Comparison of ENCODE assay signal across 1 fruit fly cellular context in the genomic region with DNA sequence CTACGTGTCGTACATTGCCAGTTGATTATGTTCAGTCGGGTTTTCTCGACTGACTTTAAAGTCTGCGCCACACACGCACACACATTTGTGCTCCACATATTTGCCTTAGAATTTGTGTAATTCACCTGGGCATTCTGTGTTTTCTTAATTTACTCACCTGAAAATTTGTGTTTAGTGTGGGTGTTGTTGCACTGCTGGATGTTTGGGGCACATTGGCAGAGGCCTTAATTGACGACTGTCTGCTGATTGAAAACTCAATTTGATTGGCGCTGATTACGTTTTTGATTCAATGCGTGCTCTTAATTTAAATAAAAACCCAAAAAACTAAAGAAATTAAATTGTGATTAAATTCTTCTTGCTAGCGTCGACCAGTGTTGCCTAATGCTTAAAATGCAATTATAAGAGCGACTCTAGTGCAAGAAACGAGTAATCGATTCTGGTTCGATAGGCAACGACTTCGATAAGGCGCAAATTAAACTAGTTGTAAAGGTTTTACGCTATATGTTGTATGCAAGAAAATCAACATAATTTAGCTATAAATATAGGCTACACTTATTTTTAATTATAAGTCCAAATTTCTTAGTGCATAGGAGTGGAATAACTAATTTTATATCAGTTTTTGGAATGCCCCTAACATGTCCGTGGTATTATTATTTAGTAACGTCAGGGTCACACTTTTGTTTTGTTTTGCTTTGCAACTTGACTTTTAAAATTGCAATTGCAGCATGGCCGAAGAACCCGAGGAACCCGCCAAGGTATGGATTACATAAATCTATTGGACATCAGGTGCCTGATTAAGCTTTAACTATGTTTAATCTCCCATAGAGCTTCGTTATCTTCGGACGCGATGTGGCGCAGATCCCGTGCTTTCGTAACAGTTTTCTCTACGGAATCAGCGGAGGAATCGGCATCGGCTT.
TF ChIP-seq lines count a peak whose summit lies in the region.

A gene (minus strand): TSS at position 51 of the 917 bp plus-strand sequence.
A gene (minus strand): TSS at position 403 of the 917 bp plus-strand sequence.

TF ChIP-seq in whole organism, embryonic, 481 proteins besides CTCF, POLR2A, EP300 and RAD21 (continued from another document and continues in another):
- no peak for TF ChIP-seq CG10979 (tag; optimal IDR thresholded peaks at IDR 0.05; lab: Kevin White, UChicago)
- no peak for TF ChIP-seq Deaf1 (tag; optimal IDR thresholded peaks at IDR 0.05; lab: Kevin White, UChicago)
- no peak for TF ChIP-seq Fer3 (tag; optimal IDR thresholded peaks at IDR 0.05; lab: Kevin White, UChicago)
- no peak for TF ChIP-seq abd-A (tag; optimal IDR thresholded peaks at IDR 0.05; lab: Kevin White, UChicago)
- no peak for TF ChIP-seq gem (tag; optimal IDR thresholded peaks at IDR 0.05; lab: Kevin White, UChicago)
- TF ChIP-seq CG12659 (GFP tag; optimal IDR thresholded peaks at IDR 0.05; lab: Kevin White, UChicago) = peak; percentile 70
- TF ChIP-seq CG10431 (GFP tag; optimal IDR thresholded peaks at IDR 0.05; lab: Kevin White, UChicago) = no peak
- no peak for TF ChIP-seq CG18262 (tag; optimal IDR thresholded peaks at IDR 0.05; lab: Kevin White, UChicago)
- TF ChIP-seq vnd (GFP tag; IDR thresholded peaks at IDR 0.05; lab: Robert Waterston, UW; ENCODE audit: partially characterized antibody) = peak; percentile 33; the same call in 1 of the 3 replicates
- no peak for TF ChIP-seq da (GFP tag; optimal IDR thresholded peaks at IDR 0.05; lab: Kevin White, UChicago)
- TF ChIP-seq otp (GFP tag; IDR thresholded peaks at IDR 0.05; lab: Robert Waterston, UW) = no peak
- no peak for TF ChIP-seq CG17912 (GFP tag; optimal IDR thresholded peaks at IDR 0.05; lab: Kevin White, UChicago)
- no peak for TF ChIP-seq CG2129 (GFP tag; IDR thresholded peaks at IDR 0.05; lab: Robert Waterston, UW; ENCODE audit: partially characterized antibody)
- TF ChIP-seq CG33213 (GFP tag; optimal IDR thresholded peaks at IDR 0.05; lab: Kevin White, UChicago) = peak; percentile 24
- peak; percentile 69 for TF ChIP-seq row (GFP tag; IDR thresholded peaks at IDR 0.05; lab: Robert Waterston, UW)
- TF ChIP-seq sens-2 (GFP tag; IDR thresholded peaks at IDR 0.05; lab: Robert Waterston, UW) = no peak
- TF ChIP-seq CG2202 (tag; optimal IDR thresholded peaks at IDR 0.05; lab: Kevin White, UChicago) = no peak
- no peak for TF ChIP-seq crol (GFP tag; IDR thresholded peaks at IDR 0.05; lab: Robert Waterston, UW)
- TF ChIP-seq mirr (GFP tag; optimal IDR thresholded peaks at IDR 0.05; lab: Kevin White, UChicago) = no peak
- no peak for TF ChIP-seq ssp (GFP tag; IDR thresholded peaks at IDR 0.05; lab: Robert Waterston, UW)
- no peak for TF ChIP-seq CG14667 (GFP tag; IDR thresholded peaks at IDR 0.05; lab: Robert Waterston, UW)
- peak; percentile 19 for TF ChIP-seq dmrt11E (tag; optimal IDR thresholded peaks at IDR 0.05; lab: Kevin White, UChicago)
- no peak for TF ChIP-seq ftz-f1 (GFP tag; optimal IDR thresholded peaks at IDR 0.05; lab: Kevin White, UChicago)
- TF ChIP-seq bab2 (GFP tag; optimal IDR thresholded peaks at IDR 0.05; lab: Kevin White, UChicago) = peak; percentile 2
- TF ChIP-seq CG7786 (GFP tag; optimal IDR thresholded peaks at IDR 0.05; lab: Kevin White, UChicago) = peak; percentile 6
- no peak for TF ChIP-seq fu2 (GFP tag; optimal IDR thresholded peaks at IDR 0.05; lab: Kevin White, UChicago)
- no peak for TF ChIP-seq CG14050 (GFP tag; IDR thresholded peaks at IDR 0.05; lab: Robert Waterston, UW)
- no peak for TF ChIP-seq Rx (GFP tag; IDR thresholded peaks at IDR 0.05; lab: Robert Waterston, UW)
- no peak for TF ChIP-seq lmd (GFP tag; IDR thresholded peaks at IDR 0.05; lab: Robert Waterston, UW)
- TF ChIP-seq CG12942 (GFP tag; optimal IDR thresholded peaks at IDR 0.05; lab: Kevin White, UChicago) = peak; percentile 17
- no peak for TF ChIP-seq exex (tag; optimal IDR thresholded peaks at IDR 0.05; lab: Kevin White, UChicago)
- TF ChIP-seq aop (GFP tag; IDR thresholded peaks at IDR 0.05; lab: Robert Waterston, UW) = no peak
- TF ChIP-seq CG4854 (GFP tag; optimal IDR thresholded peaks at IDR 0.05; lab: Kevin White, UChicago) = peak; percentile 15
- no peak for TF ChIP-seq CG9727 (GFP tag; optimal IDR thresholded peaks at IDR 0.05; lab: Kevin White, UChicago)
- TF ChIP-seq ab (GFP tag; optimal IDR thresholded peaks at IDR 0.05; lab: Kevin White, UChicago) = no peak
- TF ChIP-seq CG8765 (GFP tag; IDR thresholded peaks at IDR 0.05; lab: Robert Waterston, UW) = no peak
- TF ChIP-seq scrt (GFP tag; optimal IDR thresholded peaks at IDR 0.05; lab: Kevin White, UChicago) = no peak
- no peak for TF ChIP-seq luna (GFP tag; optimal IDR thresholded peaks at IDR 0.05; lab: Kevin White, UChicago)
- no peak for TF ChIP-seq Nf-YB (GFP tag; optimal IDR thresholded peaks at IDR 0.05; lab: Kevin White, UChicago)
- TF ChIP-seq sqz (GFP tag; optimal IDR thresholded peaks at IDR 0.05; lab: Kevin White, UChicago) = no peak
- peak in 1 of 2 experiments; percentile 11 for TF ChIP-seq Hr51 (GFP tag; optimal IDR thresholded peaks at IDR 0.05; lab: Kevin White, UChicago)
- no peak for TF ChIP-seq Nf-YA (GFP tag; IDR thresholded peaks at IDR 0.05; lab: Robert Waterston, UW)
- TF ChIP-seq ase (GFP tag; IDR thresholded peaks at IDR 0.05; lab: Robert Waterston, UW) = no peak
- TF ChIP-seq CG31224 (GFP tag; IDR thresholded peaks at IDR 0.05; lab: Robert Waterston, UW) = no peak
- no peak for TF ChIP-seq CG4404 (GFP tag; IDR thresholded peaks at IDR 0.05; lab: Robert Waterston, UW)
- TF ChIP-seq CG10209 (GFP tag; optimal IDR thresholded peaks at IDR 0.05; lab: Kevin White, UChicago) = no peak
- peak in 1 of 2 experiments; percentile 12 for TF ChIP-seq insv (GFP tag; optimal IDR thresholded peaks at IDR 0.05; lab: Kevin White, UChicago)
- TF ChIP-seq Rfx (GFP tag; IDR thresholded peaks at IDR 0.05; lab: Robert Waterston, UW) = no peak
- TF ChIP-seq jing (GFP tag; optimal IDR thresholded peaks at IDR 0.05; lab: Kevin White, UChicago) = no peak
- TF ChIP-seq CG8944 (GFP tag; optimal IDR thresholded peaks at IDR 0.05; lab: Kevin White, UChicago) = no peak
- peak; percentile 72 for TF ChIP-seq pzg (GFP tag; optimal IDR thresholded peaks at IDR 0.05; lab: Kevin White, UChicago)
- no peak for TF ChIP-seq CG18476 (GFP tag; optimal IDR thresholded peaks at IDR 0.05; lab: Kevin White, UChicago)
- TF ChIP-seq gce (GFP tag; IDR thresholded peaks at IDR 0.05; lab: Robert Waterston, UW) = no peak
- no peak for TF ChIP-seq Dbx (GFP tag; IDR thresholded peaks at IDR 0.05; lab: Robert Waterston, UW)
- TF ChIP-seq CG9609 (GFP tag; optimal IDR thresholded peaks at IDR 0.05; lab: Kevin White, UChicago) = peak; percentile 47
- TF ChIP-seq CG7839 (tag; optimal IDR thresholded peaks at IDR 0.05; lab: Kevin White, UChicago) = no peak
- TF ChIP-seq CG8359 (GFP tag; optimal IDR thresholded peaks at IDR 0.05; lab: Kevin White, UChicago; ENCODE audit: borderline replicate concordance) = no peak
- TF ChIP-seq CG10959 (GFP tag; IDR thresholded peaks at IDR 0.05; lab: Robert Waterston, UW) = no peak
- TF ChIP-seq twi (tag; optimal IDR thresholded peaks at IDR 0.05; lab: Kevin White, UChicago) = no peak
- TF ChIP-seq zf30C (GFP tag; optimal IDR thresholded peaks at IDR 0.05; lab: Kevin White, UChicago) = no peak
- peak; percentile 52 for TF ChIP-seq Max (GFP tag; optimal IDR thresholded peaks at IDR 0.05; lab: Kevin White, UChicago)
- no peak for TF ChIP-seq CG8089 (GFP tag; optimal IDR thresholded peaks at IDR 0.05; lab: Kevin White, UChicago)
- peak; percentile 16 for TF ChIP-seq B-H2 (GFP tag; optimal IDR thresholded peaks at IDR 0.05; lab: Kevin White, UChicago)
- TF ChIP-seq CG2199 (GFP tag; IDR thresholded peaks at IDR 0.05; lab: Robert Waterston, UW) = no peak
- no peak for TF ChIP-seq CG18619 (GFP tag; optimal IDR thresholded peaks at IDR 0.05; lab: Kevin White, UChicago)
- no peak for TF ChIP-seq CG17568 (GFP tag; optimal IDR thresholded peaks at IDR 0.05; lab: Kevin White, UChicago)
- TF ChIP-seq CG12236 (GFP tag; optimal IDR thresholded peaks at IDR 0.05; lab: Kevin White, UChicago) = no peak
- no peak for TF ChIP-seq schlank (tag; optimal IDR thresholded peaks at IDR 0.05; lab: Kevin White, UChicago)
- TF ChIP-seq Usf (GFP tag; optimal IDR thresholded peaks at IDR 0.05; lab: Kevin White, UChicago) = no peak
- no peak for TF ChIP-seq CG15696 (tag; optimal IDR thresholded peaks at IDR 0.05; lab: Kevin White, UChicago)
- no peak for TF ChIP-seq CG1024 (GFP tag; IDR thresholded peaks at IDR 0.05; lab: Robert Waterston, UW)
- no peak for TF ChIP-seq CG5953 (GFP tag; IDR thresholded peaks at IDR 0.05; lab: Robert Waterston, UW)
- TF ChIP-seq HmgD (GFP tag; optimal IDR thresholded peaks at IDR 0.05; lab: Kevin White, UChicago) = no peak
- no peak for TF ChIP-seq psq (GFP tag; optimal IDR thresholded peaks at IDR 0.05; lab: Kevin White, UChicago)
- no peak for TF ChIP-seq wdn (GFP tag; IDR thresholded peaks at IDR 0.05; lab: Robert Waterston, UW)
- TF ChIP-seq Atf-2 (GFP tag; optimal IDR thresholded peaks at IDR 0.05; lab: Kevin White, UChicago) = no peak
- no peak for TF ChIP-seq CG32532 (GFP tag; IDR thresholded peaks at IDR 0.05; lab: Robert Waterston, UW)
- no peak for TF ChIP-seq CG17186 (GFP tag; optimal IDR thresholded peaks at IDR 0.05; lab: Kevin White, UChicago)
- TF ChIP-seq bsh (GFP tag; optimal IDR thresholded peaks at IDR 0.05; lab: Kevin White, UChicago) = no peak
- no peak for TF ChIP-seq btn (GFP tag; optimal IDR thresholded peaks at IDR 0.05; lab: Kevin White, UChicago)
- TF ChIP-seq CG16863 (GFP tag; optimal IDR thresholded peaks at IDR 0.05; lab: Kevin White, UChicago) = peak; percentile 22
- TF ChIP-seq Adf1 (GFP tag; IDR thresholded peaks at IDR 0.05; lab: Robert Waterston, UW) = no peak
- no peak for TF ChIP-seq CG7271 (tag; optimal IDR thresholded peaks at IDR 0.05; lab: Kevin White, UChicago)
- no peak for TF ChIP-seq HHEX (GFP tag; optimal IDR thresholded peaks at IDR 0.05; lab: Kevin White, UChicago)
- TF ChIP-seq CG16813 (GFP tag; IDR thresholded peaks at IDR 0.05; lab: Robert Waterston, UW; ENCODE audit: partially characterized antibody) = peak; percentile 52; the same call in 2 of the 3 replicates
- TF ChIP-seq Hand (GFP tag; optimal IDR thresholded peaks at IDR 0.05; lab: Kevin White, UChicago) = peak; percentile 23
- TF ChIP-seq Awh (GFP tag; IDR thresholded peaks at IDR 0.05; lab: Robert Waterston, UW) = no peak
- TF ChIP-seq Side (GFP tag; optimal IDR thresholded peaks at IDR 0.05; lab: Kevin White, UChicago) = peak; percentile 29
- no peak for TF ChIP-seq CG13296 (GFP tag; optimal IDR thresholded peaks at IDR 0.05; lab: Kevin White, UChicago)
- no peak for TF ChIP-seq grn (GFP tag; optimal IDR thresholded peaks at IDR 0.05; lab: Kevin White, UChicago)
- TF ChIP-seq fd3F (GFP tag; optimal IDR thresholded peaks at IDR 0.05; lab: Kevin White, UChicago) = no peak
- no peak for TF ChIP-seq cg (GFP tag; optimal IDR thresholded peaks at IDR 0.05; lab: Kevin White, UChicago)
- TF ChIP-seq CG31365 (tag; optimal IDR thresholded peaks at IDR 0.05; lab: Kevin White, UChicago) = no peak
- TF ChIP-seq trem (tag; optimal IDR thresholded peaks at IDR 0.05; lab: Kevin White, UChicago) = peak; percentile 76
- peak; percentile 23 for TF ChIP-seq Bdp1 (GFP tag; optimal IDR thresholded peaks at IDR 0.05; lab: Kevin White, UChicago)
- peak; percentile 24 for TF ChIP-seq Camta (GFP tag; optimal IDR thresholded peaks at IDR 0.05; lab: Kevin White, UChicago)
- no peak for TF ChIP-seq nmo (GFP tag; optimal IDR thresholded peaks at IDR 0.05; lab: Kevin White, UChicago)
- no peak for TF ChIP-seq nerfin-2 (GFP tag; IDR thresholded peaks at IDR 0.05; lab: Robert Waterston, UW; ENCODE audit: partially characterized antibody)
- peak; percentile 66 for TF ChIP-seq CG17829 (tag; optimal IDR thresholded peaks at IDR 0.05; lab: Kevin White, UChicago)
- no peak for TF ChIP-seq Dek (tag; optimal IDR thresholded peaks at IDR 0.05; lab: Kevin White, UChicago)
- no peak for TF ChIP-seq gro (GFP tag; optimal IDR thresholded peaks at IDR 0.05; lab: Kevin White, UChicago)
- TF ChIP-seq tgo (GFP tag; IDR thresholded peaks at IDR 0.05; lab: Robert Waterston, UW) = no peak
- TF ChIP-seq CG9876 (GFP tag; optimal IDR thresholded peaks at IDR 0.05; lab: Kevin White, UChicago) = no peak
- no peak for TF ChIP-seq Taf1 (GFP tag; IDR thresholded peaks at IDR 0.05; lab: Robert Waterston, UW)
- TF ChIP-seq CG15514 (GFP tag; optimal IDR thresholded peaks at IDR 0.05; lab: Kevin White, UChicago) = peak; percentile 98
- 0 out of 2 replicates have a peak, but pooled peaks have one; percentile 21 for TF ChIP-seq cas (GFP tag; IDR thresholded peaks at IDR 0.05; lab: Robert Waterston, UW)
- no peak for TF ChIP-seq CG6813 (GFP tag; optimal IDR thresholded peaks at IDR 0.05; lab: Kevin White, UChicago)
- peak; percentile 11 for TF ChIP-seq CG18011 (GFP tag; optimal IDR thresholded peaks at IDR 0.05; lab: Kevin White, UChicago)
- TF ChIP-seq CG6175 (GFP tag; IDR thresholded peaks at IDR 0.05; lab: Robert Waterston, UW) = no peak
- TF ChIP-seq CG10274 (GFP tag; optimal IDR thresholded peaks at IDR 0.05; lab: Kevin White, UChicago) = no peak
- no peak for TF ChIP-seq ERR (GFP tag; optimal IDR thresholded peaks at IDR 0.05; lab: Kevin White, UChicago)
- TF ChIP-seq CG13424 (tag; optimal IDR thresholded peaks at IDR 0.05; lab: Kevin White, UChicago) = peak; percentile 27
- TF ChIP-seq CG34224 (GFP tag; IDR thresholded peaks at IDR 0.05; lab: Robert Waterston, UW; ENCODE audit: partially characterized antibody) = peak; percentile 58; the same call in 2 of the 3 replicates
- no peak for TF ChIP-seq CG14441 (GFP tag; IDR thresholded peaks at IDR 0.05; lab: Robert Waterston, UW)
- peak; percentile 46 for TF ChIP-seq CG30403 (GFP tag; optimal IDR thresholded peaks at IDR 0.05; lab: Kevin White, UChicago)
- TF ChIP-seq CG17328 (GFP tag; IDR thresholded peaks at IDR 0.05; lab: Robert Waterston, UW) = no peak
- TF ChIP-seq CG14014 (GFP tag; IDR thresholded peaks at IDR 0.05; lab: Robert Waterston, UW) = no peak
- peak in 1 of 3 experiments; percentile 30 for TF ChIP-seq lola (GFP tag; optimal IDR thresholded peaks at IDR 0.05; lab: Kevin White, UChicago)
- peak; percentile 74; the same call in 3 of the 4 replicates for TF ChIP-seq Dll (GFP tag; IDR thresholded peaks at IDR 0.05; lab: Robert Waterston, UW; ENCODE audit: partially characterized antibody)
- no peak for TF ChIP-seq croc (GFP tag; conservative IDR thresholded peaks at IDR 0.05; lab: Robert Waterston, UW)
- no peak for TF ChIP-seq ems (GFP tag; optimal IDR thresholded peaks at IDR 0.05; lab: Kevin White, UChicago)
- no peak for TF ChIP-seq NfI (GFP tag; optimal IDR thresholded peaks at IDR 0.05; lab: Kevin White, UChicago)
- TF ChIP-seq h (optimal IDR thresholded peaks at IDR 0.05; lab: Kevin White, UChicago) = no peak
- no peak for TF ChIP-seq CG4730 (GFP tag; IDR thresholded peaks at IDR 0.05; lab: Robert Waterston, UW)
- no peak for TF ChIP-seq ranshi (GFP tag; IDR thresholded peaks at IDR 0.05; lab: Robert Waterston, UW)
